Fruit fly (Drosophila melanogaster): ENCODE measurements around the gene CG33725.

Gene CG33725

dm6 chr3L:12482917-12483316 lies 508 bp downstream of the CG33725 start (continued):
- TF ChIP-seq pan (optimal IDR thresholded peaks at IDR 0.05) (no peak), pan (GFP tag; optimal IDR thresholded peaks at IDR 0.05 in 1 of 2, IDR thresholded peaks at IDR 0.05 in 1 of 2) (peak in 1 of 2 experiments; percentile 56), klu (GFP tag; IDR thresholded peaks at IDR 0.05) (peak; percentile 61; the same call in 1 of the 2 replicates), cato (GFP tag; optimal IDR thresholded peaks at IDR 0.05; ENCODE audit: borderline replicate concordance) (peak; percentile 47), CG30020 (tag; optimal IDR thresholded peaks at IDR 0.05) (no peak), gro (GFP tag; optimal IDR thresholded peaks at IDR 0.05) (peak; percentile 33), Sry-β (GFP tag; optimal IDR thresholded peaks at IDR 0.05) (no peak), fd96Cb (tag; optimal IDR thresholded peaks at IDR 0.05) (peak; percentile 84), Dek (tag; optimal IDR thresholded peaks at IDR 0.05) (peak; percentile 63), CG32767 (GFP tag; IDR thresholded peaks at IDR 0.05) (no peak), Trl (optimal IDR thresholded peaks at IDR 0.05) (no peak), Trl (GFP tag; optimal IDR thresholded peaks at IDR 0.05) (peak; percentile 19), zen (tag; optimal IDR thresholded peaks at IDR 0.05) (peak; percentile 13), dysf (GFP tag; IDR thresholded peaks at IDR 0.05) (peak; percentile 78), nau (GFP tag; optimal IDR thresholded peaks at IDR 0.05) (peak; percentile 69), crp (GFP tag; optimal IDR thresholded peaks at IDR 0.05) (peak in 1 of 2 experiments; percentile 16), crc (GFP tag; optimal IDR thresholded peaks at IDR 0.05) (peak; percentile 30), sc (optimal IDR thresholded peaks at IDR 0.05) (no peak), sc (GFP tag; optimal IDR thresholded peaks at IDR 0.05) (peak; percentile 61), odd (GFP tag; optimal IDR thresholded peaks at IDR 0.05) (peak; percentile 76), eve (GFP tag; optimal IDR thresholded peaks at IDR 0.05) (peak in 1 of 2 experiments; percentile 93), D19B (GFP tag; optimal IDR thresholded peaks at IDR 0.05) (peak; percentile 16), bigmax (GFP tag; optimal IDR thresholded peaks at IDR 0.05) (no peak), CG15696 (tag; optimal IDR thresholded peaks at IDR 0.05) (peak; percentile 27), chif (GFP tag; optimal IDR thresholded peaks at IDR 0.05) (peak; percentile 47 to 65), CG9932 (GFP tag; IDR thresholded peaks at IDR 0.05) (no peak), bab2 (GFP tag; optimal IDR thresholded peaks at IDR 0.05) (peak; percentile 65), CG12659 (GFP tag; optimal IDR thresholded peaks at IDR 0.05) (peak; percentile 86), CG14667 (GFP tag; IDR thresholded peaks at IDR 0.05) (peak; percentile 56; the same call in 1 of the 2 replicates), tup (GFP tag; optimal IDR thresholded peaks at IDR 0.05) (no peak), Dll (GFP tag; IDR thresholded peaks at IDR 0.05; ENCODE audit: partially characterized antibody) (no peak), usp (GFP tag; optimal IDR thresholded peaks at IDR 0.05) (no peak), CG3847 (GFP tag; IDR thresholded peaks at IDR 0.05) (peak; percentile 55), cwo (GFP tag; optimal IDR thresholded peaks at IDR 0.05) (peak; percentile 56), CG10565 (GFP tag; optimal IDR thresholded peaks at IDR 0.05) (no peak), CG17328 (GFP tag; IDR thresholded peaks at IDR 0.05) (0 out of 2 replicates have a peak, but pooled peaks have one; percentile 46), CG7745 (tag; optimal IDR thresholded peaks at IDR 0.05) (no peak), Abd-B (GFP tag; optimal IDR thresholded peaks at IDR 0.05) (peak; percentile 56), wdn (GFP tag; IDR thresholded peaks at IDR 0.05) (peak; percentile 22; the same call in 1 of the 2 replicates), HLH54F (GFP tag; optimal IDR thresholded peaks at IDR 0.05) (peak; percentile 53), kay (GFP tag; optimal IDR thresholded peaks at IDR 0.05) (no peak), CG4328 (GFP tag; optimal IDR thresholded peaks at IDR 0.05) (no peak), CG10366 (GFP tag; IDR thresholded peaks at IDR 0.05) (peak; percentile 57), pb (GFP tag; optimal IDR thresholded peaks at IDR 0.05) (no peak), row (GFP tag; IDR thresholded peaks at IDR 0.05) (peak; percentile 75), CG4424 (GFP tag; optimal IDR thresholded peaks at IDR 0.05) (peak; percentile 76), CG8924 (tag; optimal IDR thresholded peaks at IDR 0.05) (peak; percentile 77), bsh (GFP tag; optimal IDR thresholded peaks at IDR 0.05) (peak; percentile 55 to 71), Doc3 (GFP tag; IDR thresholded peaks at IDR 0.05; ENCODE audit: partially characterized antibody) (no peak), gsb-n (tag; optimal IDR thresholded peaks at IDR 0.05) (peak; percentile 59), kni (GFP tag; optimal IDR thresholded peaks at IDR 0.05) (no peak)
